Worm (Caenorhabditis elegans) whole organism, L4 larva: Measurements from ENCODE around the gene H20J04.9.

Experiments used
- D1046.2 ChIP-seq: fragments of 200-800 bp; sonication (Bioruptor generic); IDR thresholded peaks from 2 replicates; pipeline ENCODE4 v1.3.6; 2022; ENCODE audit warnings: missing genetic modification characterization, missing compliant biosample characterization
- F10B5.3 ChIP-seq: sonication (generic microtip); optimal IDR thresholded peaks from 2 replicates; lab custom pipeline; 2016; ENCODE audit warnings: mild to moderate bottlenecking, missing genetic modification characterization, missing compliant biosample characterization
- F26F4.8 ChIP-seq: fragments of 200-800 bp; sonication (Bioruptor generic); conservative IDR thresholded peaks from 2 replicates; pipeline ENCODE4 v1.3.6; 2022; ENCODE audit warnings: missing genetic modification characterization, missing compliant biosample characterization
- F49E8.2 ChIP-seq: sonication (generic microtip); optimal IDR thresholded peaks from 2 replicates; lab custom pipeline; 2016; ENCODE audit warnings: missing compliant biosample characterization, mild to moderate bottlenecking, missing genetic modification characterization, borderline replicate concordance
- T20F7.1 ChIP-seq: fragments of 200-800 bp; sonication (Bioruptor generic); optimal IDR thresholded peaks from 2 replicates; lab custom pipeline; 2018; ENCODE audit warnings: mild to moderate bottlenecking, missing genetic modification characterization, missing compliant biosample characterization
- Y105C5A.15 ChIP-seq: fragments of 200-800 bp; sonication (Bioruptor generic); IDR thresholded peaks from 2 replicates; pipeline ENCODE4 v1.3.6; 2022; ENCODE audit warnings: missing genetic modification characterization, missing compliant biosample characterization
- Y75B8A.6 ChIP-seq: fragments of 200-800 bp; sonication (Bioruptor generic); IDR thresholded peaks from 2 replicates; pipeline ENCODE4 v1.3.6; 2022; ENCODE audit warnings: missing genetic modification reagents, missing genetic modification characterization, missing compliant biosample characterization
- arid-1 ChIP-seq: fragments of 200-800 bp; sonication (Bioruptor generic); conservative IDR thresholded peaks from 2 replicates; pipeline ENCODE4 v1.3.6; 2022; ENCODE audit warnings: missing genetic modification reagents, missing genetic modification characterization, missing compliant biosample characterization
- attf-4 ChIP-seq: sonication (generic microtip); optimal IDR thresholded peaks from 3 replicates; lab custom pipeline; 2017; ENCODE audit warnings: missing biosample characterization, missing genetic modification characterization
- ceh-82 ChIP-seq: sonication (generic microtip); optimal IDR thresholded peaks from 2 replicates; lab custom pipeline; 2017; ENCODE audit warnings: missing biosample characterization, missing genetic modification characterization
- cey-2 ChIP-seq: sonication (generic microtip); optimal IDR thresholded peaks from 3 replicates; lab custom pipeline; 2017; ENCODE audit warnings: missing genetic modification characterization, mild to moderate bottlenecking, missing compliant biosample characterization, antibody characterized with exemption, borderline replicate concordance; ENCODE audit not compliant: insufficient read depth
- daf-12 ChIP-seq: fragments of 150-350 bp; optimal IDR thresholded peaks from 2 replicates; lab custom pipeline; 2014; ENCODE audit warnings: missing biosample characterization, missing genetic modification reagents, missing genetic modification characterization
- daf-8 ChIP-seq: fragments of 200-800 bp; sonication (Bioruptor generic); IDR thresholded peaks from 2 replicates; pipeline ENCODE4 v1.3.6; 2022; ENCODE audit warnings: missing genetic modification characterization, missing compliant biosample characterization
- dmd-8 ChIP-seq: fragments of 200-800 bp; sonication (Bioruptor generic); IDR thresholded peaks from 2 replicates; pipeline ENCODE4 v1.3.6; 2022; ENCODE audit warnings: missing genetic modification characterization, missing compliant biosample characterization
- duxl-1 ChIP-seq: sonication (generic microtip); optimal IDR thresholded peaks from 2 replicates; lab custom pipeline; 2016; ENCODE audit warnings: mild to moderate bottlenecking, missing genetic modification characterization, moderate library complexity, missing compliant biosample characterization; ENCODE audit not compliant: poor library complexity
- dve-1 ChIP-seq: sonication (generic microtip); optimal IDR thresholded peaks from 2 replicates; lab custom pipeline; 2017; ENCODE audit warnings: antibody characterized with exemption, mild to moderate bottlenecking, missing genetic modification characterization, missing compliant biosample characterization; ENCODE audit not compliant: insufficient read depth
- egl-27 ChIP-seq: sonication (generic microtip); optimal IDR thresholded peaks from 3 replicates; lab custom pipeline; 2017; ENCODE audit warnings: missing biosample characterization, missing genetic modification reagents, missing genetic modification characterization
- fkh-10 ChIP-seq: fragments of 150-350 bp; optimal IDR thresholded peaks from 2 replicates; lab custom pipeline; 2014; ENCODE audit warnings: missing biosample characterization, missing genetic modification reagents, missing genetic modification characterization
- fos-1 ChIP-seq: fragments of 150-350 bp; optimal IDR thresholded peaks from 2 replicates; lab custom pipeline; 2014; ENCODE audit warnings: missing biosample characterization, missing genetic modification characterization
- hlh-11 ChIP-seq: fragments of 200-800 bp; sonication (Bioruptor generic); optimal IDR thresholded peaks from 2 replicates; lab custom pipeline; 2018; ENCODE audit warnings: mild to moderate bottlenecking, missing genetic modification characterization, missing compliant biosample characterization
- lim-7 ChIP-seq: fragments of 200-800 bp; sonication (Bioruptor generic); IDR thresholded peaks from 2 replicates; pipeline ENCODE4 v1.3.6; 2022; ENCODE audit warnings: missing genetic modification characterization, missing compliant biosample characterization
- lin-29 ChIP-seq: fragments of 200-800 bp; sonication (Bioruptor generic); IDR thresholded peaks from 2 replicates; pipeline ENCODE4 v1.3.6; 2022; ENCODE audit warnings: missing genetic modification reagents, missing genetic modification characterization, missing compliant biosample characterization
- lir-3 ChIP-seq: sonication (generic microtip); optimal IDR thresholded peaks from 2 replicates; lab custom pipeline; 2016; ENCODE audit warnings: mild to moderate bottlenecking, missing genetic modification characterization, missing compliant biosample characterization
- madf-5 ChIP-seq, 2 experiments: fragments of 200-800 bp; sonication (Bioruptor generic); IDR thresholded peaks; 2 replicates each; pipeline ENCODE4 v1.3.6; 2022; ENCODE audit warnings: missing compliant biosample characterization in 2 of 2, missing genetic modification characterization in 2 of 2
- madf-9 ChIP-seq: fragments of 200-800 bp; sonication (Bioruptor generic); conservative IDR thresholded peaks from 2 replicates; pipeline ENCODE4 v1.3.6; 2022; ENCODE audit warnings: missing genetic modification reagents, missing genetic modification characterization, missing compliant biosample characterization
- mdt-29 ChIP-seq: fragments of 200-800 bp; sonication (Bioruptor generic); IDR thresholded peaks from 2 replicates; pipeline ENCODE4 v1.3.6; 2022; ENCODE audit warnings: missing genetic modification reagents, missing genetic modification characterization, missing compliant biosample characterization
- mep-1 ChIP-seq: fragments of 150-350 bp; sonication (generic microtip); optimal IDR thresholded peaks from 3 replicates; lab custom pipeline; 2014; ENCODE audit warnings: missing biosample characterization, missing genetic modification characterization
- mxl-2 ChIP-seq: fragments of 200-800 bp; sonication (Bioruptor generic); conservative IDR thresholded peaks from 2 replicates; pipeline ENCODE4 v1.3.6; 2022; ENCODE audit warnings: missing genetic modification reagents, missing genetic modification characterization, missing compliant biosample characterization
- nhr-10 ChIP-seq: fragments of 150-350 bp; optimal IDR thresholded peaks from 2 replicates; lab custom pipeline; 2014; ENCODE audit warnings: missing biosample characterization, missing genetic modification characterization
- nhr-28 ChIP-seq: fragments of 150-350 bp; optimal IDR thresholded peaks from 2 replicates; lab custom pipeline; 2014; ENCODE audit warnings: missing biosample characterization, missing genetic modification characterization
- nhr-41 ChIP-seq: fragments of 200-800 bp; sonication (Bioruptor generic); IDR thresholded peaks from 2 replicates; pipeline ENCODE4 v1.3.6; 2022; ENCODE audit warnings: missing genetic modification reagents, missing genetic modification characterization, missing compliant biosample characterization
- nhr-42 ChIP-seq: fragments of 200-800 bp; sonication (Bioruptor generic); IDR thresholded peaks from 2 replicates; pipeline ENCODE4 v1.3.6; 2022; ENCODE audit warnings: missing genetic modification characterization, missing compliant biosample characterization
- nhr-6 ChIP-seq: fragments of 150-350 bp; optimal IDR thresholded peaks from 2 replicates; lab custom pipeline; 2014; ENCODE audit warnings: missing biosample characterization, missing genetic modification characterization
- pha-4 ChIP-seq, 2 experiments: fragments of 150-350 bp in 1 of 2; fragments of 200-800 bp in 1 of 2; sonication (Bioruptor generic) in 1 of 2; IDR thresholded peaks in 1 of 2; optimal IDR thresholded peaks in 1 of 2; 2 replicates each; pipeline versions ENCODE4 v1.3.6 to Lab custom; 2014 to 2022; ENCODE audit warnings: missing genetic modification characterization in 2 of 2, missing genetic modification reagents in 2 of 2, missing biosample characterization in 1 of 2, missing compliant biosample characterization in 1 of 2
- pqm-1 ChIP-seq: sonication (generic microtip); optimal IDR thresholded peaks from 2 replicates; lab custom pipeline; 2017; ENCODE audit warnings: missing biosample characterization, missing genetic modification characterization
- rbr-2 ChIP-seq: sonication (generic microtip); optimal IDR thresholded peaks from 2 replicates; lab custom pipeline; 2016; ENCODE audit warnings: missing genotype, missing genetic modification characterization, missing compliant biosample characterization
- saeg-2 ChIP-seq: fragments of 200-800 bp; sonication (Bioruptor generic); IDR thresholded peaks from 2 replicates; pipeline ENCODE4 v1.3.6; 2022; ENCODE audit warnings: missing genetic modification reagents, missing genetic modification characterization, missing compliant biosample characterization
- set-16 ChIP-seq: fragments of 200-800 bp; sonication (Bioruptor generic); IDR thresholded peaks from 2 replicates; pipeline ENCODE4 v1.3.6; 2022; ENCODE audit warnings: missing genetic modification reagents, missing genetic modification characterization, missing compliant biosample characterization
- skn-1 ChIP-seq: fragments of 150-350 bp; optimal IDR thresholded peaks from 2 replicates; lab custom pipeline; 2014; ENCODE audit warnings: missing biosample characterization, missing genetic modification characterization
- snpc-1.2 ChIP-seq: fragments of 200-800 bp; sonication (Bioruptor generic); IDR thresholded peaks from 2 replicates; pipeline ENCODE4 v1.3.6; 2022; ENCODE audit warnings: missing genetic modification reagents, missing genetic modification characterization, missing compliant biosample characterization
- spr-1 ChIP-seq: sonication (generic microtip); optimal IDR thresholded peaks from 2 replicates; lab custom pipeline; 2016; ENCODE audit warnings: mild to moderate bottlenecking, missing genetic modification characterization, missing compliant biosample characterization
- tag-97 ChIP-seq: fragments of 200-800 bp; sonication (Bioruptor generic); IDR thresholded peaks from 2 replicates; pipeline ENCODE4 v1.3.6; 2022; ENCODE audit warnings: missing genetic modification characterization, missing compliant biosample characterization
- unc-130 ChIP-seq: sonication (generic microtip); optimal IDR thresholded peaks from 2 replicates; lab custom pipeline; 2016; ENCODE audit warnings: missing genetic modification reagents, missing genetic modification characterization, missing compliant biosample characterization
- unc-62 ChIP-seq, 3 experiments: fragments of 150-350 bp in 1 of 3; sonication (generic microtip); optimal IDR thresholded peaks in 2 of 3; peaks in 1 of 3; 1 replicate in 1 of 3; 2 replicates in 2 of 3; lab custom pipeline; 2014 to 2017; ENCODE audit warnings: missing biosample characterization in 3 of 3, missing genetic modification characterization in 3 of 3, missing genetic modification reagents in 3 of 3, missing genotype in 1 of 3
- vab-7 ChIP-seq: fragments of 200-800 bp; sonication (Bioruptor generic); IDR thresholded peaks from 2 replicates; pipeline ENCODE4 v1.3.6; 2022; ENCODE audit warnings: missing genetic modification reagents, missing genetic modification characterization, missing compliant biosample characterization
- zip-2 ChIP-seq: fragments of 150-350 bp; optimal IDR thresholded peaks from 2 replicates; lab custom pipeline; 2014; ENCODE audit warnings: missing biosample characterization, missing genetic modification characterization
- ztf-7 ChIP-seq: fragments of 150-350 bp; optimal IDR thresholded peaks from 2 replicates; lab custom pipeline; 2014; ENCODE audit warnings: missing biosample characterization, missing genetic modification characterization

The H20J04.9 gene

ce11 chrII:4376295-4377172, 25.5 kb downstream of the H20J04.9 start, which contains the start of gene ntl-2 (continued):
- TF ChIP-seq lir-3 (tag; lab: Kevin White, UChicago) (no peak), nhr-41 (GFP tag; lab: Robert Waterston, UW) (peak; percentile 76; the same call in 1 of the 2 replicates), fos-1 (no peak), F26F4.8 (GFP tag; lab: Robert Waterston, UW) (no peak), egl-27 (tag; lab: Kevin White, UChicago) (no peak), tag-97 (GFP tag; lab: Robert Waterston, UW) (no peak), nhr-28 (tag; lab: Kevin White, UChicago) (peak; percentile 83), dve-1 (tag; lab: Kevin White, UChicago) (peak; percentile 97), skn-1 (tag; lab: Kevin White, UChicago) (no peak), set-16 (GFP tag; lab: Robert Waterston, UW) (peak; percentile 100), ztf-7 (tag; lab: Kevin White, UChicago) (peak; percentile 53), arid-1 (GFP tag; lab: Robert Waterston, UW) (peak; percentile 86), T20F7.1 (GFP tag; lab: Kevin White, UChicago) (peak; percentile 73), fkh-10 (GFP tag; lab: Kevin White, UChicago) (peak; percentile 59), mxl-2 (GFP tag; lab: Robert Waterston, UW) (0 out of 2 replicates have a peak, but pooled peaks have one; percentile 27), nhr-42 (GFP tag; lab: Robert Waterston, UW) (peak; percentile 90), mdt-29 (GFP tag; lab: Robert Waterston, UW) (peak; percentile 53; the same call in 1 of the 2 replicates), zip-2 (tag; lab: Kevin White, UChicago) (no peak), pqm-1 (tag; lab: Kevin White, UChicago) (peak; percentile 11), snpc-1.2 (GFP tag; lab: Robert Waterston, UW) (peak; percentile 55; the same call in 1 of the 2 replicates), unc-62 (GFP tag; optimal IDR thresholded peaks at IDR 0.05 in 1 of 2; lab: Kevin White, UChicago) (peak in 1 of 2 experiments; percentile 96), unc-62 (tag; optimal IDR thresholded peaks at IDR 0.05; lab: Kevin White, UChicago) (no peak), daf-12 (tag; lab: Kevin White, UChicago) (no peak), Y105C5A.15 (GFP tag; lab: Robert Waterston, UW) (no peak), rbr-2 (peak; percentile 94), nhr-6 (tag; lab: Kevin White, UChicago) (peak; percentile 96), lin-29 (GFP tag; lab: Robert Waterston, UW) (0 out of 2 replicates have a peak, but pooled peaks have one; percentile 41), D1046.2 (GFP tag; lab: Robert Waterston, UW) (peak; percentile 80; the same call in 1 of the 2 replicates), madf-5 (GFP tag; IDR thresholded peaks at IDR 0.05; lab: Robert Waterston, UW) (peak in 1 of 2 experiments; percentile 93; a peak in 2 of 4 replicates), vab-7 (GFP tag; lab: Robert Waterston, UW) (peak; percentile 74), daf-8 (GFP tag; lab: Robert Waterston, UW) (0 out of 2 replicates have a peak, but pooled peaks have one; percentile 44), attf-4 (tag; lab: Kevin White, UChicago) (no peak), cey-2 (tag; lab: Kevin White, UChicago) (peak; percentile 18), saeg-2 (GFP tag; lab: Robert Waterston, UW) (peak; percentile 86), F10B5.3 (tag; lab: Kevin White, UChicago) (peak; percentile 1), hlh-11 (tag; lab: Kevin White, UChicago) (peak; percentile 99), spr-1 (tag; lab: Kevin White, UChicago) (peak; percentile 86), nhr-10 (tag; lab: Kevin White, UChicago) (peak; percentile 14), unc-130 (GFP tag; lab: Kevin White, UChicago) (no peak), F49E8.2 (tag; lab: Kevin White, UChicago) (no peak), ceh-82 (tag; lab: Kevin White, UChicago) (no peak), pha-4 (GFP tag; IDR thresholded peaks at IDR 0.05; lab: Robert Waterston, UW) (peak; percentile 97), pha-4 (tag; optimal IDR thresholded peaks at IDR 0.05; lab: Kevin White, UChicago) (peak; percentile 76), Y75B8A.6 (GFP tag; lab: Robert Waterston, UW) (no peak), madf-9 (GFP tag; lab: Robert Waterston, UW) (peak; percentile 84), duxl-1 (tag; lab: Kevin White, UChicago) (peak; percentile 86), mep-1 (tag; lab: Kevin White, UChicago) (peak; percentile 98), dmd-8 (GFP tag; lab: Robert Waterston, UW) (no peak), lim-7 (GFP tag; lab: Robert Waterston, UW) (peak; percentile 71; the same call in 1 of the 2 replicates)
